Worm (Caenorhabditis elegans) whole organism, L3 larva: Measurements from ENCODE around the gene W07G4.7.

ENCODE experiments used
- R02D3.7 ChIP-seq: fragments of 150-350 bp; optimal IDR thresholded peaks from 2 replicates; lab custom pipeline; 2014; ENCODE audit warnings: missing biosample characterization, missing genetic modification characterization
- ZK546.5 ChIP-seq: sonication (generic microtip); optimal IDR thresholded peaks from 2 replicates; lab custom pipeline; 2017; ENCODE audit warnings: missing biosample characterization, missing genetic modification characterization
- ama-1 ChIP-seq: fragments of 150-350 bp; optimal IDR thresholded peaks from 2 replicates; lab custom pipeline; 2018
- ceh-16 ChIP-seq: sonication (generic microtip); optimal IDR thresholded peaks from 2 replicates; lab custom pipeline; 2017; ENCODE audit warnings: missing biosample characterization, missing genetic modification characterization
- ceh-28 ChIP-seq: fragments of 150-350 bp; optimal IDR thresholded peaks from 2 replicates; lab custom pipeline; 2014; ENCODE audit warnings: missing biosample characterization, missing genetic modification reagents, missing genetic modification characterization
- ceh-82 ChIP-seq: fragments of 150-350 bp; optimal IDR thresholded peaks from 2 replicates; lab custom pipeline; 2014; ENCODE audit warnings: missing biosample characterization, missing genetic modification characterization
- ceh-9 ChIP-seq: sonication (generic microtip); optimal IDR thresholded peaks from 2 replicates; lab custom pipeline; 2018; ENCODE audit warnings: missing biosample characterization, missing genetic modification characterization
- daf-12 ChIP-seq: fragments of 150-350 bp; optimal IDR thresholded peaks from 2 replicates; lab custom pipeline; 2014; ENCODE audit warnings: missing biosample characterization, missing genetic modification reagents, missing genetic modification characterization
- egl-27 ChIP-seq: sonication (generic microtip); optimal IDR thresholded peaks from 4 replicates; lab custom pipeline; 2017; ENCODE audit warnings: missing biosample characterization, missing genetic modification reagents, missing genetic modification characterization
- egl-5 ChIP-seq: fragments of 150-350 bp; optimal IDR thresholded peaks from 2 replicates; lab custom pipeline; 2017; ENCODE audit warnings: missing biosample characterization, missing genetic modification reagents, missing genetic modification characterization, inconsistent platforms
- elt-1 ChIP-seq: fragments of 150-350 bp; optimal IDR thresholded peaks from 2 replicates; lab custom pipeline; 2014; ENCODE audit warnings: missing biosample characterization, missing genetic modification characterization
- elt-2 ChIP-seq: sonication (generic microtip); optimal IDR thresholded peaks from 2 replicates; lab custom pipeline; 2016; ENCODE audit warnings: missing genetic modification reagents, mild to moderate bottlenecking, missing genetic modification characterization, missing compliant biosample characterization
- elt-3 ChIP-seq, 3 experiments: fragments of 150-350 bp in 1 of 3; sonication (generic microtip) in 2 of 3; optimal IDR thresholded peaks; 2 replicates in 2 of 3; 4 replicates in 1 of 3; lab custom pipeline; 2014 to 2017; ENCODE audit warnings: missing biosample characterization in 3 of 3, missing genetic modification characterization in 3 of 3
- eor-1 ChIP-seq, 2 experiments: fragments of 150-350 bp; optimal IDR thresholded peaks; 2 replicates each; lab custom pipeline; 2014 to 2018; ENCODE audit warnings: missing biosample characterization in 2 of 2, missing genetic modification characterization in 2 of 2
- fkh-10 ChIP-seq: sonication (generic microtip); optimal IDR thresholded peaks from 2 replicates; lab custom pipeline; 2017; ENCODE audit warnings: missing biosample characterization, missing genetic modification reagents, missing genetic modification characterization
- fkh-2 ChIP-seq: fragments of 150-350 bp; optimal IDR thresholded peaks from 2 replicates; lab custom pipeline; 2014; ENCODE audit warnings: missing biosample characterization, missing genetic modification reagents, missing genetic modification characterization
- fos-1 ChIP-seq: fragments of 150-350 bp; optimal IDR thresholded peaks from 2 replicates; lab custom pipeline; 2014; ENCODE audit warnings: missing biosample characterization, missing genetic modification characterization
- hmg-11 ChIP-seq: sonication (generic microtip); optimal IDR thresholded peaks from 2 replicates; lab custom pipeline; 2016; ENCODE audit warnings: missing genetic modification characterization, missing compliant biosample characterization
- lin-15B ChIP-seq: fragments of 150-350 bp; optimal IDR thresholded peaks from 2 replicates; lab custom pipeline; 2014; ENCODE audit warnings: missing biosample characterization, missing genetic modification characterization
- lin-39 ChIP-seq: fragments of 150-350 bp; optimal IDR thresholded peaks from 2 replicates; lab custom pipeline; 2018; ENCODE audit warnings: missing biosample characterization, missing genetic modification reagents, missing genetic modification characterization
- lsy-12 ChIP-seq: sonication (generic microtip); optimal IDR thresholded peaks from 2 replicates; lab custom pipeline; 2016; ENCODE audit warnings: mild to moderate bottlenecking, missing genetic modification characterization, missing compliant biosample characterization
- mdl-1 ChIP-seq: fragments of 150-350 bp; optimal IDR thresholded peaks from 2 replicates; lab custom pipeline; 2014; ENCODE audit warnings: missing biosample characterization, missing genetic modification characterization
- mml-1 ChIP-seq: fragments of 150-350 bp; sonication (generic microtip); optimal IDR thresholded peaks from 3 replicates; lab custom pipeline; 2014; ENCODE audit warnings: missing biosample characterization, missing genetic modification characterization
- nhr-11 ChIP-seq: fragments of 150-350 bp; optimal IDR thresholded peaks from 2 replicates; lab custom pipeline; 2014; ENCODE audit warnings: missing biosample characterization, missing genetic modification characterization
- nhr-12 ChIP-seq: fragments of 150-350 bp; optimal IDR thresholded peaks from 2 replicates; lab custom pipeline; 2014; ENCODE audit warnings: missing biosample characterization, missing genetic modification characterization
- nhr-23 ChIP-seq: fragments of 150-350 bp; optimal IDR thresholded peaks from 2 replicates; lab custom pipeline; 2014; ENCODE audit warnings: missing biosample characterization, missing genetic modification reagents, missing genetic modification characterization
- nhr-25 ChIP-seq: sonication (generic microtip); optimal IDR thresholded peaks from 2 replicates; lab custom pipeline; 2017; ENCODE audit warnings: missing biosample characterization, missing genetic modification characterization
- nhr-28 ChIP-seq: fragments of 150-350 bp; optimal IDR thresholded peaks from 2 replicates; lab custom pipeline; 2014; ENCODE audit warnings: missing biosample characterization, missing genetic modification characterization
- nhr-43 ChIP-seq: sonication (generic microtip); optimal IDR thresholded peaks from 2 replicates; lab custom pipeline; 2016; ENCODE audit warnings: mild to moderate bottlenecking, missing genetic modification characterization, missing compliant biosample characterization; ENCODE audit not compliant: poor library complexity, severe bottlenecking
- nhr-67 ChIP-seq: fragments of 150-350 bp; optimal IDR thresholded peaks from 2 replicates; lab custom pipeline; 2014; ENCODE audit warnings: missing biosample characterization, missing genetic modification characterization
- nhr-77 ChIP-seq: fragments of 150-350 bp; optimal IDR thresholded peaks from 2 replicates; lab custom pipeline; 2014; ENCODE audit warnings: missing biosample characterization, missing genetic modification characterization
- pha-4 ChIP-seq: fragments of 150-350 bp; optimal IDR thresholded peaks from 2 replicates; lab custom pipeline; 2014; ENCODE audit warnings: missing biosample characterization, missing genetic modification reagents, missing genetic modification characterization
- sea-2 ChIP-seq: fragments of 150-350 bp; sonication (generic microtip); optimal IDR thresholded peaks from 4 replicates; lab custom pipeline; 2014; ENCODE audit warnings: missing biosample characterization, missing genetic modification reagents, missing genetic modification characterization
- skn-1 ChIP-seq: fragments of 150-350 bp; optimal IDR thresholded peaks from 2 replicates; lab custom pipeline; 2014; ENCODE audit warnings: missing biosample characterization, missing genetic modification characterization
- snpc-4 ChIP-seq: fragments of 150-350 bp; optimal IDR thresholded peaks from 2 replicates; lab custom pipeline; 2014; ENCODE audit warnings: missing biosample characterization, missing genetic modification characterization
- tbx-2 ChIP-seq: sonication (generic microtip); optimal IDR thresholded peaks from 2 replicates; lab custom pipeline; 2016; ENCODE audit warnings: mild to moderate bottlenecking, missing genetic modification characterization, missing compliant biosample characterization
- unc-62 ChIP-seq: fragments of 150-350 bp; sonication (generic microtip); optimal IDR thresholded peaks from 4 replicates; lab custom pipeline; 2014; ENCODE audit warnings: missing biosample characterization, missing genetic modification reagents, missing genetic modification characterization
- zag-1 ChIP-seq: fragments of 150-350 bp; optimal IDR thresholded peaks from 2 replicates; lab custom pipeline; 2014; ENCODE audit warnings: missing biosample characterization, missing genetic modification characterization
- ztf-11 ChIP-seq: fragments of 150-350 bp; optimal IDR thresholded peaks from 2 replicates; lab custom pipeline; 2014; ENCODE audit warnings: missing biosample characterization, missing genetic modification characterization
- ztf-4 ChIP-seq: fragments of 150-350 bp; optimal IDR thresholded peaks from 2 replicates; lab custom pipeline; 2014; ENCODE audit warnings: missing biosample characterization, missing genetic modification characterization

Gene W07G4.7

ce11 chrV:13022265-13022664 is 12.2 kb downstream of the W07G4.7 start:
- TF ChIP-seq hmg-11 (tag; lab: Kevin White, UChicago): no peak
- TF ChIP-seq ceh-28: no peak
- no peak for TF ChIP-seq fos-1 (tag; lab: Kevin White, UChicago)
- no peak for TF ChIP-seq nhr-11 (tag; lab: Kevin White, UChicago)
- no peak for TF ChIP-seq nhr-28
- no peak for TF ChIP-seq ztf-4 (tag; lab: Kevin White, UChicago)
- TF ChIP-seq lin-15B (tag; lab: Kevin White, UChicago): no peak
- no peak for TF ChIP-seq ceh-9 (tag; lab: Kevin White, UChicago)
- TF ChIP-seq nhr-67 (tag; lab: Kevin White, UChicago): no peak
- TF ChIP-seq pha-4: no peak
- no peak for TF ChIP-seq eor-1 (tag; optimal IDR thresholded peaks at IDR 0.05; lab: Kevin White, UChicago)
- no peak for TF ChIP-seq snpc-4
- TF ChIP-seq mdl-1 (tag; lab: Kevin White, UChicago): no peak
- TF ChIP-seq mml-1 (tag; lab: Kevin White, UChicago): no peak
- no peak for TF ChIP-seq egl-5
- no peak for TF ChIP-seq daf-12 (tag; lab: Kevin White, UChicago)
- no peak for TF ChIP-seq skn-1
- no peak for TF ChIP-seq zag-1 (tag; lab: Kevin White, UChicago)
- TF ChIP-seq lsy-12: no peak

- TF ChIP-seq ZK546.5 (tag; lab: Kevin White, UChicago): no peak
Observed at ce11 chrV:13021540-13021939, 13.0 kb downstream of the W07G4.7 start.

DNA sequence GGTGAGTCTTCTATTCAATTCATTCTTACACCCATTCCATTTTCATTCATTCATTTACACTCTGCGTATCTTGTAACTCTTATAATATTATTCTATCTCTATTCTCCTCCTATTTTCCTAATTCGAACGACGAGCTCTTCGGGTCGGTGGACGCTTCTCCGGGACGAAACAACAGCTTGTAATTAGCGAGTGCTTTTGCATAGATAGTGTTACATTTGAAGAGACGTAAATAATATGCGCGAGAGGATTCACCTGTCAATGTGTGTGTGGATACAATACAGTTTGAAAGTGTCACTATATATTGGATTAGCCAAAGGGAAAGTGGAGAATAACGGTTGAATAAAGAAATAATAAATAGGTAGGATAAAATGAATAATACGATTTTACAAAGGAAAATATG is 13.9 kb downstream of the W07G4.7 start:
- no peak for TF ChIP-seq egl-27 (tag; lab: Kevin White, UChicago)
- no peak for TF ChIP-seq ZK546.5 (tag; lab: Kevin White, UChicago)
- no peak for TF ChIP-seq mml-1 (tag; lab: Kevin White, UChicago)
- TF ChIP-seq unc-62 (GFP tag; lab: Kevin White, UChicago): no peak
- TF ChIP-seq nhr-25: no peak
- no peak for TF ChIP-seq ceh-9 (tag; lab: Kevin White, UChicago)
- TF ChIP-seq skn-1: no peak
- no peak for TF ChIP-seq ztf-11 (tag; lab: Kevin White, UChicago)
- no peak for TF ChIP-seq lin-39
- TF ChIP-seq ceh-28: no peak
- TF ChIP-seq pha-4: no peak
- TF ChIP-seq lin-15B (tag; lab: Kevin White, UChicago): no peak
- no peak for TF ChIP-seq ceh-82 (tag; lab: Kevin White, UChicago)
- TF ChIP-seq nhr-43 (tag; lab: Kevin White, UChicago): no peak
- TF ChIP-seq ama-1: no peak
- no peak for TF ChIP-seq elt-3 (tag; optimal IDR thresholded peaks at IDR 0.05; lab: Kevin White, UChicago)
- TF ChIP-seq elt-1 (tag; lab: Kevin White, UChicago): no peak
- TF ChIP-seq tbx-2: no peak

DNA sequence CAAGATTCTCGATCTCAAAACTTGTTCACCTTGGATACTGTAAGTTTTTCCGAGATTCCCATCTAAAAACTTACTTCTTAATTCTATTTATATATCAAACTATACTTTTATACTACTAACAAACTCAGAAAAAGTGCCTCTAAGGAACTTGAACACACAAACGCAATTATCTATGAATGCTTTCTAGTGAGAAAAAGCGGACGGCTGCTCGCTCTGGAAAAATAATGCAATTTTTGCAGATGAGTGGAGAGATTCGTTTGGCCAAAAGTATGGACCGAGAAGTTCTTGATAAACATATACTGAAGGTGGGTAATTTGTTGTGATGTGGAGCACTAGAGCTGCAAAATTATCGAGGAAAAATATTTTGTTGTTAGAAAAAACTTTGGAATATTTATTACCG is 14.5 kb downstream of the W07G4.7 start:
- TF ChIP-seq elt-3 (tag; optimal IDR thresholded peaks at IDR 0.05; lab: Kevin White, UChicago) (no peak), fkh-2 (tag; lab: Kevin White, UChicago) (no peak), eor-1 (tag; optimal IDR thresholded peaks at IDR 0.05; lab: Kevin White, UChicago) (no peak), lin-15B (tag; lab: Kevin White, UChicago) (no peak), sea-2 (GFP tag; lab: Kevin White, UChicago) (no peak), elt-2 (no peak), ceh-9 (tag; lab: Kevin White, UChicago) (no peak)

DNA sequence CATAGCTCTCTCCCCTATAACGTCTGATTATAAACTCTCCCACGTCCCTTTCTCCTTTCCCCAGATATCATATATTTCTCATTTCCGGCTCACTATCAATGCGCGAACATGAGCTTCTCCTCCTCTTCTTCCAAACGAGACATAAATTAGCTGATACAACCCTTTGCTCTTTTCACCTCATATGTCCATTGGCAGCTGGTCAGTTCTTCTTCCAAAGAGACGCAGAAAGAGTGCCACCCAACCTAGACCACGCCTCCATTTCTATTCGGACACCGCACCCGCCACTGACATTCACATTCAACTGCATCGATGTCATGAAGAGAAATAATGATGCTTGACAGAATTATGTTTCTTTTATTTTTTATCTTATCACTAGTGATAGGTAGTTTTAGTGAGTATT is 15.7 kb downstream of the W07G4.7 start, which contains the start of gene fmi-1:
fmi-1 (plus strand) TSS at position 301 of the 400 bp plus-strand sequence.
- TF ChIP-seq mdl-1 (tag; lab: Kevin White, UChicago): no peak
- TF ChIP-seq nhr-77 (tag; lab: Kevin White, UChicago): no peak
- TF ChIP-seq hmg-11 (tag; lab: Kevin White, UChicago): no peak
- TF ChIP-seq elt-2: no peak
- TF ChIP-seq ceh-16 (tag; lab: Kevin White, UChicago): no peak
- TF ChIP-seq nhr-23 (tag; lab: Kevin White, UChicago): no peak
- TF ChIP-seq snpc-4: no peak
- TF ChIP-seq fos-1 (tag; lab: Kevin White, UChicago): no peak
- TF ChIP-seq R02D3.7: no peak
- no peak for TF ChIP-seq nhr-28
- no peak for TF ChIP-seq nhr-67 (tag; lab: Kevin White, UChicago)
- no peak for TF ChIP-seq nhr-12 (tag; lab: Kevin White, UChicago)
- TF ChIP-seq lin-15B (tag; lab: Kevin White, UChicago): no peak
- TF ChIP-seq ztf-11 (tag; lab: Kevin White, UChicago): no peak
- no peak for TF ChIP-seq fkh-10
- TF ChIP-seq mml-1 (tag; lab: Kevin White, UChicago): no peak
- TF ChIP-seq ZK546.5 (tag; lab: Kevin White, UChicago): no peak
- no peak for TF ChIP-seq nhr-11 (tag; lab: Kevin White, UChicago)
- TF ChIP-seq, all 47 proteins: peak for 0
